Fruit fly (Drosophila melanogaster) whole organism, embryonic: Measurements from ENCODE around the gene Bet5.

Experiments used
- CG11723 ChIP-seq: fragments of 200-800 bp; sonication (Bioruptor generic); optimal IDR thresholded peaks from 2 replicates; lab custom pipeline; 2017; ENCODE audit warnings: missing biosample characterization, mild to moderate bottlenecking, missing genetic modification characterization
- CG12219 ChIP-seq: fragments of 200-800 bp; sonication (Bioruptor generic); optimal IDR thresholded peaks from 3 replicates; lab custom pipeline; 2018; ENCODE audit warnings: missing biosample characterization, mild to moderate bottlenecking, missing genetic modification characterization
- CG12769 ChIP-seq: fragments of 200-800 bp; sonication (Bioruptor generic); optimal IDR thresholded peaks from 2 replicates; lab custom pipeline; 2019; ENCODE audit warnings: missing biosample characterization, mild to moderate bottlenecking, missing genetic modification characterization, moderate library complexity
- CG14050 ChIP-seq: fragments of 200-800 bp; sonication (Bioruptor generic); IDR thresholded peaks from 3 replicates; pipeline ENCODE4 v1.3.6; 2022; ENCODE audit warnings: missing biosample characterization, missing genetic modification characterization
- CG1647 ChIP-seq: fragments of 200-800 bp; sonication (Bioruptor generic); optimal IDR thresholded peaks from 3 replicates; lab custom pipeline; 2016; ENCODE audit warnings: missing biosample characterization, missing genetic modification characterization
- CG17829 ChIP-seq: fragments of 200-800 bp; optimal IDR thresholded peaks from 2 replicates; lab custom pipeline; 2019; ENCODE audit warnings: missing biosample characterization, mild to moderate bottlenecking, missing genetic modification characterization, moderate library complexity
- CG18619 ChIP-seq: fragments of 200-800 bp; sonication (Bioruptor generic); optimal IDR thresholded peaks from 3 replicates; lab custom pipeline; 2017; ENCODE audit warnings: missing biosample characterization, mild to moderate bottlenecking, missing genetic modification characterization
- CG32772 ChIP-seq: fragments of 200-800 bp; sonication (Bioruptor generic); IDR thresholded peaks from 2 replicates; pipeline ENCODE4 v1.3.6; 2022; ENCODE audit warnings: missing biosample characterization, missing genetic modification characterization
- CG33213 ChIP-seq: fragments of 200-800 bp; sonication (Bioruptor generic); optimal IDR thresholded peaks from 3 replicates; lab custom pipeline; 2016; ENCODE audit warnings: missing biosample characterization, missing genetic modification characterization
- CG33557 ChIP-seq: fragments of 200-800 bp; sonication (Bioruptor generic); optimal IDR thresholded peaks from 2 replicates; lab custom pipeline; 2019; ENCODE audit warnings: missing biosample characterization, mild to moderate bottlenecking, missing genetic modification characterization, moderate library complexity
- CG3407 ChIP-seq: fragments of 200-800 bp; sonication (Bioruptor generic); optimal IDR thresholded peaks from 2 replicates; lab custom pipeline; 2018; ENCODE audit warnings: missing biosample characterization, mild to moderate bottlenecking, missing genetic modification characterization
- CG3726 ChIP-seq: fragments of 200-800 bp; sonication (Bioruptor generic); IDR thresholded peaks from 3 replicates; pipeline ENCODE4, ENCODE4 v1.3.6; 2022; ENCODE audit warnings: missing biosample characterization, missing genetic modification characterization
- CG3838 ChIP-seq: fragments of 200-800 bp; sonication (Bioruptor generic); optimal IDR thresholded peaks from 3 replicates; lab custom pipeline; 2016; ENCODE audit warnings: missing biosample characterization, missing genetic modification characterization
- CG3847 ChIP-seq: fragments of 200-800 bp; sonication (Bioruptor generic); IDR thresholded peaks from 2 replicates; pipeline ENCODE4 v1.3.6; 2022; ENCODE audit warnings: missing biosample characterization, missing genetic modification characterization
- CG4328 ChIP-seq: fragments of 200-800 bp; sonication (Bioruptor generic); optimal IDR thresholded peaks from 3 replicates; lab custom pipeline; 2017; ENCODE audit warnings: missing biosample characterization, missing genetic modification reagents, missing genetic modification characterization
- CG4820 ChIP-seq: fragments of 200-800 bp; sonication (Bioruptor generic); optimal IDR thresholded peaks from 3 replicates; lab custom pipeline; 2016; ENCODE audit warnings: missing biosample characterization, missing genetic modification characterization
- CG6254 ChIP-seq: fragments of 200-800 bp; sonication (Bioruptor generic); optimal IDR thresholded peaks from 3 replicates; lab custom pipeline; 2017; ENCODE audit warnings: mild to moderate bottlenecking, missing biosample characterization, missing genetic modification reagents, missing genetic modification characterization
- CG8388 ChIP-seq: fragments of 200-800 bp; sonication (Bioruptor generic); optimal IDR thresholded peaks from 2 replicates; lab custom pipeline; 2019; ENCODE audit warnings: missing biosample characterization, mild to moderate bottlenecking, missing genetic modification characterization, moderate library complexity
- CG9797 ChIP-seq: fragments of 200-800 bp; sonication (Bioruptor generic); optimal IDR thresholded peaks from 3 replicates; lab custom pipeline; 2018; ENCODE audit warnings: missing biosample characterization, mild to moderate bottlenecking, missing genetic modification characterization
- CG9817 ChIP-seq: fragments of 200-800 bp; sonication (Bioruptor generic); optimal IDR thresholded peaks from 2 replicates; lab custom pipeline; 2018; ENCODE audit warnings: missing biosample characterization, mild to moderate bottlenecking, missing genetic modification characterization, moderate library complexity
- D ChIP-seq, 2 experiments: fragments of 200-800 bp in 1 of 2; fragments of >200 bp in 1 of 2; sonication (Bioruptor generic) in 1 of 2; optimal IDR thresholded peaks; 2 replicates in 1 of 2; 3 replicates in 1 of 2; lab custom pipeline; 2017; ENCODE audit warnings: mild to moderate bottlenecking in 1 of 2, missing biosample characterization in 1 of 2, missing genetic modification characterization in 1 of 2, missing genetic modification reagents in 1 of 2
- Doc3 ChIP-seq: fragments of 200-800 bp; sonication (Bioruptor generic); IDR thresholded peaks from 3 replicates; pipeline ENCODE4 v1.3.6; 2022; ENCODE audit warnings: missing biosample characterization, missing genetic modification characterization; ENCODE audit not compliant: partially characterized antibody
- Fer1 ChIP-seq: fragments of 200-800 bp; sonication (Bioruptor generic); optimal IDR thresholded peaks from 2 replicates; lab custom pipeline; 2017; ENCODE audit warnings: missing biosample characterization, mild to moderate bottlenecking, missing genetic modification characterization
- H15 ChIP-seq: fragments of 200-800 bp; sonication (Bioruptor generic); IDR thresholded peaks from 3 replicates; pipeline ENCODE4 v1.3.6; 2022; ENCODE audit warnings: missing biosample characterization, missing genetic modification characterization
- HLHmδ ChIP-seq: fragments of 200-800 bp; sonication (Bioruptor generic); optimal IDR thresholded peaks from 2 replicates; lab custom pipeline; 2018; ENCODE audit warnings: missing biosample characterization, mild to moderate bottlenecking, missing genetic modification characterization, moderate library complexity
- HmgZ ChIP-seq: fragments of 200-800 bp; sonication (Bioruptor generic); optimal IDR thresholded peaks from 2 replicates; lab custom pipeline; 2018; ENCODE audit warnings: missing biosample characterization, mild to moderate bottlenecking, missing genetic modification characterization
- Hr51 ChIP-seq, 2 experiments: fragments of 200-800 bp; sonication (Bioruptor generic); optimal IDR thresholded peaks; 2 replicates in 1 of 2; 3 replicates in 1 of 2; lab custom pipeline; 2016 to 2018; ENCODE audit warnings: missing biosample characterization in 2 of 2, missing genetic modification characterization in 2 of 2, mild to moderate bottlenecking in 1 of 2, moderate library complexity in 1 of 2
- Meics ChIP-seq: fragments of 200-800 bp; sonication (Bioruptor generic); optimal IDR thresholded peaks from 2 replicates; lab custom pipeline; 2017; ENCODE audit warnings: missing biosample characterization, mild to moderate bottlenecking, missing genetic modification characterization
- Nf-YB ChIP-seq: fragments of 200-800 bp; sonication (Bioruptor generic); optimal IDR thresholded peaks from 3 replicates; lab custom pipeline; 2019; ENCODE audit warnings: missing biosample characterization, mild to moderate bottlenecking, missing genetic modification characterization, moderate library complexity
- Nf-YC ChIP-seq: fragments of 200-800 bp; optimal IDR thresholded peaks from 3 replicates; lab custom pipeline; 2019; ENCODE audit warnings: missing biosample characterization, mild to moderate bottlenecking, missing genetic modification characterization, moderate library complexity
- Spps ChIP-seq: fragments of 200-800 bp; sonication (Bioruptor generic); optimal IDR thresholded peaks from 2 replicates; lab custom pipeline; 2018; ENCODE audit warnings: missing biosample characterization, mild to moderate bottlenecking, missing genetic modification characterization
- bigmax ChIP-seq: fragments of 200-800 bp; sonication (Bioruptor generic); optimal IDR thresholded peaks from 2 replicates; lab custom pipeline; 2018; ENCODE audit warnings: missing biosample characterization, mild to moderate bottlenecking, missing genetic modification characterization
- br ChIP-seq: fragments of >200 bp; optimal IDR thresholded peaks from 2 replicates; lab custom pipeline; 2017
- btn ChIP-seq: fragments of 200-800 bp; sonication (Bioruptor generic); optimal IDR thresholded peaks from 2 replicates; lab custom pipeline; 2016; ENCODE audit warnings: missing biosample characterization, missing genetic modification characterization
- caup ChIP-seq: fragments of 200-800 bp; sonication (Bioruptor generic); optimal IDR thresholded peaks from 3 replicates; lab custom pipeline; 2017; ENCODE audit warnings: missing biosample characterization, mild to moderate bottlenecking, missing genetic modification characterization, moderate library complexity; ENCODE audit not compliant: severe bottlenecking
- disco-r ChIP-seq: fragments of 200-800 bp; sonication (Bioruptor generic); optimal IDR thresholded peaks from 2 replicates; lab custom pipeline; 2016; ENCODE audit warnings: missing biosample characterization, missing genetic modification characterization
- dysf ChIP-seq: fragments of 200-800 bp; sonication (Bioruptor generic); IDR thresholded peaks from 3 replicates; pipeline ENCODE4 v1.3.6; 2022; ENCODE audit warnings: missing biosample characterization, missing genetic modification characterization
- ftz-f1 ChIP-seq: fragments of 200-800 bp; sonication (Bioruptor generic); optimal IDR thresholded peaks from 2 replicates; lab custom pipeline; 2016; ENCODE audit warnings: missing biosample characterization, missing genetic modification characterization
- gro ChIP-seq: fragments of 200-800 bp; sonication (Bioruptor generic); optimal IDR thresholded peaks from 2 replicates; lab custom pipeline; 2016; ENCODE audit warnings: missing biosample characterization, missing genetic modification characterization
- lov ChIP-seq, 2 experiments: fragments of 200-800 bp in 1 of 2; fragments of >200 bp in 1 of 2; sonication (Bioruptor generic) in 1 of 2; IDR thresholded peaks in 1 of 2; optimal IDR thresholded peaks in 1 of 2; 2 replicates in 1 of 2; 3 replicates in 1 of 2; pipeline versions ENCODE4 v1.3.6 to Lab custom; 2017 to 2022; ENCODE audit warnings: missing biosample characterization in 1 of 2, missing genetic modification characterization in 1 of 2
- mam ChIP-seq: fragments of 200-800 bp; sonication (Bioruptor generic); optimal IDR thresholded peaks from 3 replicates; lab custom pipeline; 2016; ENCODE audit warnings: missing biosample characterization, missing genetic modification characterization
- mirr ChIP-seq: fragments of 200-800 bp; sonication (Bioruptor generic); optimal IDR thresholded peaks from 3 replicates; lab custom pipeline; 2018; ENCODE audit warnings: missing biosample characterization, mild to moderate bottlenecking, missing genetic modification characterization
- mld ChIP-seq: fragments of 200-800 bp; sonication (Bioruptor generic); IDR thresholded peaks from 3 replicates; pipeline ENCODE4 v1.3.6; 2022; ENCODE audit warnings: missing biosample characterization, missing genetic modification characterization; ENCODE audit not compliant: partially characterized antibody
- nerfin-2 ChIP-seq: fragments of 200-800 bp; sonication (Bioruptor generic); IDR thresholded peaks from 2 replicates; pipeline ENCODE4 v1.3.6; 2022; ENCODE audit warnings: missing biosample characterization, missing genetic modification characterization; ENCODE audit not compliant: partially characterized antibody
- pros ChIP-seq: fragments of 200-800 bp; sonication (Bioruptor generic); optimal IDR thresholded peaks from 3 replicates; lab custom pipeline; 2019; ENCODE audit warnings: missing biosample characterization, mild to moderate bottlenecking, missing genetic modification characterization, moderate library complexity
- sd ChIP-seq: fragments of 200-800 bp; sonication (Bioruptor generic); optimal IDR thresholded peaks from 3 replicates; lab custom pipeline; 2018; ENCODE audit warnings: missing biosample characterization, mild to moderate bottlenecking, missing genetic modification characterization, moderate library complexity
- z ChIP-seq: fragments of 200-800 bp; sonication (Bioruptor generic); IDR thresholded peaks from 3 replicates; pipeline ENCODE4 v1.3.6; 2022; ENCODE audit warnings: missing biosample characterization, missing genetic modification characterization
- zfh1 ChIP-seq: fragments of 200-800 bp; sonication (Bioruptor generic); IDR thresholded peaks from 3 replicates; pipeline ENCODE4 v1.3.6; 2022; ENCODE audit warnings: missing biosample characterization, missing genetic modification characterization

Gene Bet5

DNA sequence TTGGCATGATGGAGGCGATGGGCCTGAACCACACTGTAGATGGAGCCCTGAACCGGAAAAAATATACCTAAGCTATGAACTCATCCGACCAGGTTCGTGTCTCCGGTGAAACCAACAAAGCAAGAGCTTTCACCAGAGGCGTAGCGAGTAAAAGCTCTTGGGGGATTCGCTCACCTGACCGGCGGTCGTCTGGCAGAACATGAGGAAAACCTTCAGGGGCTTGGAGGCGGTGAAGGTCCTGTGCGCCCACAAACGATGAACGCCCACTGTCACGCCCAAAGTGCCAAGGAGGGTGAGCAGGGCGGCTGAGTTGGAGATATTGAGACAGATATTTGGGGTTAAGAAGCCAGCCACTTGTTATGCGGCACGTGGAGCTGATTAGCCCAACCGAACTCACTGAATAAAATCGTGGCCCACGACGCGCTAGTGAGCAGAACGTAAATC lies 15.6 kb downstream of the Bet5 start (continued):
- TF ChIP-seq CG4328 (GFP tag; lab: Kevin White, UChicago) (no peak), CG33213 (GFP tag; lab: Kevin White, UChicago) (peak; percentile 6), CG1647 (GFP tag; lab: Kevin White, UChicago) (no peak), CG33557 (GFP tag; lab: Kevin White, UChicago) (no peak), H15 (GFP tag; lab: Robert Waterston, UW) (peak; percentile 45; the same call in 1 of the 3 replicates), CG8388 (GFP tag; lab: Kevin White, UChicago) (no peak), CG9817 (peak; percentile 46), CG3847 (peak; percentile 63), CG4820 (GFP tag; lab: Kevin White, UChicago) (no peak), caup (GFP tag; lab: Kevin White, UChicago) (peak; percentile 57), CG3726 (GFP tag; lab: Robert Waterston, UW) (no peak), HLHmδ (GFP tag; lab: Kevin White, UChicago) (no peak), lov (optimal IDR thresholded peaks at IDR 0.05; lab: Kevin White, UChicago) (no peak), lov (GFP tag; IDR thresholded peaks at IDR 0.05; lab: Robert Waterston, UW) (peak; percentile 47; the same call in 1 of the 3 replicates), CG32772 (GFP tag; lab: Robert Waterston, UW) (0 out of 2 replicates have a peak, but pooled peaks have one; percentile 20), Nf-YC (tag; lab: Kevin White, UChicago) (peak; percentile 53), CG6254 (GFP tag; lab: Kevin White, UChicago) (no peak), disco-r (no peak), ftz-f1 (GFP tag; lab: Kevin White, UChicago) (peak; percentile 63), mld (GFP tag; lab: Robert Waterston, UW) (no peak), gro (GFP tag; lab: Kevin White, UChicago) (no peak), CG3407 (GFP tag; lab: Kevin White, UChicago) (no peak), nerfin-2 (GFP tag; lab: Robert Waterston, UW) (no peak), Nf-YB (GFP tag; lab: Kevin White, UChicago) (no peak), Meics (peak; percentile 62), bigmax (peak; percentile 83), br (no peak), CG17829 (peak; percentile 10), CG3838 (GFP tag; lab: Kevin White, UChicago) (no peak), Hr51 (GFP tag; optimal IDR thresholded peaks at IDR 0.05; lab: Kevin White, UChicago) (peak; percentile 21 to 32), sd (tag; lab: Kevin White, UChicago) (peak; percentile 5), zfh1 (peak; percentile 49; the same call in 1 of the 3 replicates), Fer1 (GFP tag; lab: Kevin White, UChicago) (peak; percentile 71), D (optimal IDR thresholded peaks at IDR 0.05; lab: Kevin White, UChicago) (no peak), D (GFP tag; optimal IDR thresholded peaks at IDR 0.05; lab: Kevin White, UChicago) (no peak), mirr (GFP tag; lab: Kevin White, UChicago) (peak; percentile 42), HmgZ (tag; lab: Kevin White, UChicago) (peak; percentile 78), Doc3 (GFP tag; lab: Robert Waterston, UW) (no peak), CG18619 (GFP tag; lab: Kevin White, UChicago) (no peak), CG14050 (GFP tag; lab: Robert Waterston, UW) (peak; percentile 50; the same call in 1 of the 3 replicates), CG12219 (GFP tag; lab: Kevin White, UChicago) (peak; percentile 17), CG12769 (tag; lab: Kevin White, UChicago) (peak; percentile 65), z (GFP tag; lab: Robert Waterston, UW) (no peak), Spps (tag; lab: Kevin White, UChicago) (no peak), mam (GFP tag; lab: Kevin White, UChicago) (no peak), pros (GFP tag; lab: Kevin White, UChicago) (no peak), CG11723 (no peak), CG9797 (GFP tag; lab: Kevin White, UChicago) (no peak), btn (GFP tag; lab: Kevin White, UChicago) (no peak), dysf (GFP tag; lab: Robert Waterston, UW) (peak; percentile 68)
